Worm (Caenorhabditis elegans) whole organism, L1 larva: ENCODE results near the gene npp-20.

Experiments
- C16A3.4 ChIP-seq: fragments of 150-350 bp; optimal IDR thresholded peaks from 2 replicates; lab custom pipeline; 2014; ENCODE audit warnings: missing biosample characterization, missing genetic modification characterization
- aha-1 ChIP-seq: fragments of 150-350 bp; optimal IDR thresholded peaks from 2 replicates; lab custom pipeline; 2014; ENCODE audit warnings: missing biosample characterization, missing genetic modification characterization
- blmp-1 ChIP-seq: fragments of 150-350 bp; optimal IDR thresholded peaks from 2 replicates; lab custom pipeline; 2014; ENCODE audit warnings: missing biosample characterization, missing genetic modification characterization
- ceh-82 ChIP-seq, 3 experiments: fragments of 150-350 bp in 1 of 3; sonication (generic microtip) in 2 of 3; optimal IDR thresholded peaks; 2 replicates each; lab custom pipeline; 2014 to 2017; ENCODE audit warnings: missing biosample characterization in 3 of 3, missing genetic modification characterization in 3 of 3
- ceh-90 ChIP-seq: sonication (generic microtip); optimal IDR thresholded peaks from 2 replicates; lab custom pipeline; 2016; ENCODE audit warnings: missing genetic modification characterization, missing compliant biosample characterization
- dpl-1 ChIP-seq, 3 experiments: fragments of 150-350 bp in 2 of 3; sonication (generic microtip) in 1 of 3; optimal IDR thresholded peaks; 2 replicates each; lab custom pipeline; 2014 to 2017; ENCODE audit warnings: missing biosample characterization in 3 of 3, missing genetic modification characterization in 3 of 3, missing genetic modification reagents in 3 of 3
- dsc-1 ChIP-seq: sonication (generic microtip); optimal IDR thresholded peaks from 2 replicates; lab custom pipeline; 2016; ENCODE audit warnings: mild to moderate bottlenecking, missing genetic modification characterization, missing compliant biosample characterization
- efl-1 ChIP-seq, 4 experiments: fragments of 150-350 bp; optimal IDR thresholded peaks in 3 of 4; peaks in 1 of 4; 1 replicate in 1 of 4; 2 replicates in 3 of 4; lab custom pipeline; 2014; ENCODE audit warnings: missing biosample characterization in 2 of 4, missing genetic modification characterization in 2 of 4, missing genetic modification reagents in 2 of 4
- egl-13 ChIP-seq: sonication (generic microtip); optimal IDR thresholded peaks from 2 replicates; lab custom pipeline; 2016; ENCODE audit warnings: missing genotype, missing genetic modification reagents, missing genetic modification characterization, missing compliant biosample characterization
- egl-27 ChIP-seq, 2 experiments: fragments of 150-350 bp in 1 of 2; sonication (generic microtip); optimal IDR thresholded peaks; 3 replicates each; lab custom pipeline; 2017 to 2018; ENCODE audit warnings: missing biosample characterization in 2 of 2, missing genetic modification characterization in 2 of 2, missing genetic modification reagents in 2 of 2
- elt-3 ChIP-seq, 6 experiments: fragments of 150-350 bp in 1 of 6; sonication (generic microtip); optimal IDR thresholded peaks; 2 replicates each; lab custom pipeline; 2017 to 2018; ENCODE audit warnings: missing biosample characterization in 6 of 6, missing genetic modification characterization in 6 of 6, inconsistent platforms in 1 of 6
- fkh-4 ChIP-seq: sonication (generic microtip); optimal IDR thresholded peaks from 2 replicates; lab custom pipeline; 2016; ENCODE audit warnings: missing compliant biosample characterization, missing genetic modification characterization, borderline replicate concordance
- fkh-8 ChIP-seq: sonication (generic microtip); optimal IDR thresholded peaks from 2 replicates; lab custom pipeline; 2016; ENCODE audit warnings: mild to moderate bottlenecking, missing genetic modification characterization, missing compliant biosample characterization
- hlh-17 ChIP-seq: fragments of 200-800 bp; sonication (Bioruptor generic); optimal IDR thresholded peaks from 2 replicates; lab custom pipeline; 2018; ENCODE audit warnings: missing genetic modification characterization, mild to moderate bottlenecking, missing compliant biosample characterization, moderate library complexity, borderline replicate concordance
- irx-1 ChIP-seq: sonication (generic microtip); optimal IDR thresholded peaks from 2 replicates; lab custom pipeline; 2016; ENCODE audit warnings: missing genetic modification characterization, missing compliant biosample characterization
- jun-1 ChIP-seq: fragments of 150-350 bp; optimal IDR thresholded peaks from 2 replicates; lab custom pipeline; 2014; ENCODE audit warnings: missing biosample characterization, missing genetic modification reagents, missing genetic modification characterization
- lin-13 ChIP-seq: fragments of 150-350 bp; optimal IDR thresholded peaks from 2 replicates; lab custom pipeline; 2014; ENCODE audit warnings: missing biosample characterization, missing genetic modification reagents, missing genetic modification characterization
- lin-14 ChIP-seq: fragments of 200-800 bp; sonication (Bioruptor generic); optimal IDR thresholded peaks from 2 replicates; lab custom pipeline; 2018; ENCODE audit warnings: mild to moderate bottlenecking, missing genetic modification characterization, moderate library complexity, missing compliant biosample characterization
- lin-15B ChIP-seq: fragments of 150-350 bp; sonication (generic microtip); optimal IDR thresholded peaks from 3 replicates; lab custom pipeline; 2014; ENCODE audit warnings: missing biosample characterization, missing genetic modification characterization
- lin-35 ChIP-seq, 2 experiments: fragments of 150-350 bp; optimal IDR thresholded peaks; 2 replicates each; lab custom pipeline; 2014; ENCODE audit warnings: missing biosample characterization in 2 of 2, missing genetic modification characterization in 2 of 2, missing genetic modification reagents in 2 of 2
- lsy-2 ChIP-seq, 2 experiments: fragments of 150-350 bp; optimal IDR thresholded peaks; 2 replicates each; lab custom pipeline; 2014; ENCODE audit warnings: missing biosample characterization in 2 of 2, missing genetic modification characterization in 2 of 2
- mdl-1 ChIP-seq, 2 experiments: fragments of 150-350 bp; optimal IDR thresholded peaks; 2 replicates each; lab custom pipeline; 2014 to 2017; ENCODE audit warnings: missing biosample characterization in 2 of 2, missing genetic modification characterization in 2 of 2, inconsistent platforms in 1 of 2
- mef-2 ChIP-seq: fragments of 150-350 bp; optimal IDR thresholded peaks from 2 replicates; lab custom pipeline; 2014; ENCODE audit warnings: missing biosample characterization, missing genetic modification characterization
- mep-1 ChIP-seq: fragments of 150-350 bp; optimal IDR thresholded peaks from 2 replicates; lab custom pipeline; 2014; ENCODE audit warnings: missing biosample characterization, missing genetic modification characterization
- nhr-19 ChIP-seq: fragments of 200-800 bp; sonication (Bioruptor generic); conservative IDR thresholded peaks from 2 replicates; pipeline ENCODE4 v1.3.6; 2022; ENCODE audit warnings: missing genetic modification characterization, missing compliant biosample characterization
- nhr-20 ChIP-seq: sonication (generic microtip); optimal IDR thresholded peaks from 2 replicates; lab custom pipeline; 2016; ENCODE audit warnings: mild to moderate bottlenecking, missing genetic modification characterization, missing compliant biosample characterization
- nhr-237 ChIP-seq: fragments of 150-350 bp; optimal IDR thresholded peaks from 2 replicates; lab custom pipeline; 2014; ENCODE audit warnings: missing biosample characterization, missing genetic modification characterization
- nhr-47 ChIP-seq: sonication (generic microtip); optimal IDR thresholded peaks from 2 replicates; lab custom pipeline; 2016; ENCODE audit warnings: mild to moderate bottlenecking, missing genetic modification characterization, moderate library complexity, missing compliant biosample characterization
- nhr-71 ChIP-seq: sonication (generic microtip); optimal IDR thresholded peaks from 2 replicates; lab custom pipeline; 2016; ENCODE audit warnings: mild to moderate bottlenecking, missing genetic modification characterization, moderate library complexity, missing compliant biosample characterization
- nhr-85 ChIP-seq: sonication (generic microtip); peaks from one replicate; lab custom pipeline; 2016; ENCODE audit warnings: missing genetic modification characterization, inconsistent platforms, missing compliant biosample characterization
- nhr-90 ChIP-seq: sonication (generic microtip); optimal IDR thresholded peaks from 2 replicates; lab custom pipeline; 2016; ENCODE audit warnings: mild to moderate bottlenecking, missing genetic modification characterization, missing compliant biosample characterization; ENCODE audit not compliant: poor library complexity
- pag-3 ChIP-seq: sonication (generic microtip); optimal IDR thresholded peaks from 2 replicates; lab custom pipeline; 2017; ENCODE audit warnings: missing genetic modification characterization, mild to moderate bottlenecking, missing compliant biosample characterization, antibody characterized with exemption, borderline replicate concordance; ENCODE audit not compliant: insufficient read depth
- pax-3 ChIP-seq: fragments of 200-800 bp; sonication (Bioruptor generic); optimal IDR thresholded peaks from 2 replicates; lab custom pipeline; 2018; ENCODE audit warnings: mild to moderate bottlenecking, missing genetic modification characterization, moderate library complexity, missing compliant biosample characterization
- skn-1 ChIP-seq: fragments of 150-350 bp; optimal IDR thresholded peaks from 2 replicates; lab custom pipeline; 2014; ENCODE audit warnings: missing biosample characterization, missing genetic modification characterization
- snu-23 ChIP-seq: sonication (generic microtip); optimal IDR thresholded peaks from 2 replicates; lab custom pipeline; 2016; ENCODE audit warnings: missing genetic modification characterization, missing compliant biosample characterization
- sox-4 ChIP-seq: sonication (generic microtip); optimal IDR thresholded peaks from 2 replicates; lab custom pipeline; 2016; ENCODE audit warnings: missing genetic modification characterization, missing compliant biosample characterization
- swsn-7 ChIP-seq: sonication (generic microtip); optimal IDR thresholded peaks from 2 replicates; lab custom pipeline; 2016; ENCODE audit warnings: missing genetic modification characterization, missing compliant biosample characterization
- tbx-2 ChIP-seq: sonication (generic microtip); optimal IDR thresholded peaks from 2 replicates; lab custom pipeline; 2016; ENCODE audit warnings: missing genetic modification characterization, missing compliant biosample characterization
- unc-62 ChIP-seq: fragments of 150-350 bp; optimal IDR thresholded peaks from 2 replicates; lab custom pipeline; 2014; ENCODE audit warnings: missing biosample characterization, missing genetic modification reagents, missing genetic modification characterization
- unc-86 ChIP-seq: sonication (generic microtip); optimal IDR thresholded peaks from 2 replicates; lab custom pipeline; 2016; ENCODE audit warnings: missing genetic modification characterization, missing compliant biosample characterization
- vab-15 ChIP-seq: sonication (generic microtip); optimal IDR thresholded peaks from 2 replicates; lab custom pipeline; 2017; ENCODE audit warnings: missing genotype, mild to moderate bottlenecking, missing genetic modification characterization, missing compliant biosample characterization
- xbp-1 ChIP-seq: sonication (generic microtip); optimal IDR thresholded peaks from 2 replicates; lab custom pipeline; 2016; ENCODE audit warnings: missing genetic modification characterization, missing compliant biosample characterization
- zag-1 ChIP-seq: fragments of 150-350 bp; optimal IDR thresholded peaks from 2 replicates; lab custom pipeline; 2014; ENCODE audit warnings: missing biosample characterization, missing genetic modification characterization
- ztf-4 ChIP-seq: fragments of 150-350 bp; optimal IDR thresholded peaks from 2 replicates; lab custom pipeline; 2014; ENCODE audit warnings: missing biosample characterization, missing genetic modification characterization

The npp-20 gene

DNA sequence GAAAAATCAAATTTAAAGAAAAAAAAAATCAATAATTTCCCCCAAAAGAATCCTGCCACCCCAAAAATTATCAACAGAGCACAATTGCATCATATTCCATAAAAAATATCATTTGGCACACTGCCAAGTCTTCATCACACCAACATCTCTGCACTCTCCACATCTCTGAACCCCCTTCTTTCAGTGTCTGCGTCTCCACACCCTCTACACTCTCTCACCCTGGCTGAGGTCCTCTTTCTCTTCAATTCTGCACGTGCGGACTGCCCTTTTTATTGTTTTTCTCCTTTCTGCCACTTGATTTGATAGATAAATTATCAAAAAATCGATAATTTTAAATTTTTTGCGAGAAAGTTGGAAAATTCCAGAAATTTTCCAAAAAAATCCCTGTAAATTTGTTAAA, 1.6 kb upstream of the npp-20 start, which contains the start of gene hxk-3:
TSS of gene hxk-3 (plus strand) at position 179 of the 400 bp plus-strand sequence.
- TF ChIP-seq ceh-82 (tag; optimal IDR thresholded peaks at IDR 0.05; lab: Kevin White, UChicago) (peak in 1 of 3 experiments; percentile 44), skn-1 (tag; lab: Kevin White, UChicago) (peak; percentile 21), egl-27 (tag; optimal IDR thresholded peaks at IDR 0.05; lab: Kevin White, UChicago) (no peak), nhr-85 (tag; lab: Kevin White, UChicago) (peak; percentile 92), sox-4 (tag; lab: Kevin White, UChicago) (no peak), mdl-1 (tag; optimal IDR thresholded peaks at IDR 0.05; lab: Kevin White, UChicago) (peak in 1 of 2 experiments; percentile 94), C16A3.4 (tag; lab: Kevin White, UChicago) (no peak), pag-3 (tag; lab: Kevin White, UChicago) (peak; percentile 15), nhr-47 (tag; lab: Kevin White, UChicago) (peak; percentile 76), nhr-71 (peak; percentile 87), irx-1 (tag; lab: Kevin White, UChicago) (peak; percentile 42), pax-3 (peak; percentile 47), jun-1 (no peak), dsc-1 (tag; lab: Kevin White, UChicago) (peak; percentile 69), unc-86 (peak; percentile 49), lsy-2 (tag; optimal IDR thresholded peaks at IDR 0.05; lab: Kevin White, UChicago) (peak; percentile 65 to 78), lin-15B (peak; percentile 31), fkh-8 (tag; lab: Kevin White, UChicago) (peak; percentile 21), nhr-237 (tag; lab: Kevin White, UChicago) (peak; percentile 26), elt-3 (tag; optimal IDR thresholded peaks at IDR 0.05; lab: Kevin White, UChicago) (peak in 1 of 6 experiments; percentile 54), dpl-1 (GFP tag; optimal IDR thresholded peaks at IDR 0.05; lab: Kevin White, UChicago) (peak; percentile 18 to 56 (median 51)), ztf-4 (tag; lab: Kevin White, UChicago) (peak; percentile 14), snu-23 (peak; percentile 83), swsn-7 (tag; lab: Kevin White, UChicago) (peak; percentile 75), mep-1 (tag; lab: Kevin White, UChicago) (peak; percentile 82), aha-1 (tag; lab: Kevin White, UChicago) (no peak), nhr-90 (tag; lab: Kevin White, UChicago) (peak; percentile 63), lin-13 (GFP tag; lab: Kevin White, UChicago) (peak; percentile 49), mef-2 (tag; lab: Kevin White, UChicago) (no peak), nhr-20 (tag; lab: Kevin White, UChicago) (peak; percentile 69), efl-1 (optimal IDR thresholded peaks at IDR 0.05; lab: Kevin White, UChicago) (peak; percentile 66 to 71), efl-1 (GFP tag; optimal IDR thresholded peaks at IDR 0.05 in 1 of 2; lab: Kevin White, UChicago) (peak; percentile 50 to 85), blmp-1 (tag; lab: Kevin White, UChicago) (peak; percentile 34), zag-1 (tag; lab: Kevin White, UChicago) (no peak), egl-13 (tag; lab: Kevin White, UChicago) (peak; percentile 54), lin-35 (GFP tag; optimal IDR thresholded peaks at IDR 0.05; lab: Kevin White, UChicago) (peak; percentile 39 to 68), unc-62 (GFP tag; lab: Kevin White, UChicago) (no peak), xbp-1 (tag; lab: Kevin White, UChicago) (peak; percentile 65), lin-14 (peak; percentile 87), vab-15 (tag; lab: Kevin White, UChicago) (no peak), nhr-19 (GFP tag; lab: Robert Waterston, UW) (peak; percentile 68), tbx-2 (tag; lab: Kevin White, UChicago) (peak; percentile 60)

DNA sequence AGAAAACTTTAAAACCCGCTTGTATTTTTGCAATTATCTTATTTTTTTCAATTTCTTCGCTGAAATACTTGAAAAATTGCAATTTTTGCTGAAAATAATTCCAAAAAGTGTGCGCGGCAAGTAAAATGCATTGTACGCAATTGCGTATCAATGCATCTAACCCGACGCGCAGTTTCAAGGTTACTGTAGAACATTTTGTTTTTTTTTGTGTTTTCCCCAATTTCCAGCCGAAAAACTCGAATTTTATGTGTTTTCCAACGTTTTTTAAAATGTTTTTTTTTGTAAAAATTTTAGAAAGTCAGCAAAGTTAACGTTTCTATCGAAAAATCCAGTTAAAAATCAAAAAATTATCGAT, 834 bp upstream of the npp-20 start:
- no peak for TF ChIP-seq ztf-4 (tag; lab: Kevin White, UChicago)
- no peak for TF ChIP-seq hlh-17 (GFP tag; lab: Kevin White, UChicago)
- no peak for TF ChIP-seq unc-62 (GFP tag; lab: Kevin White, UChicago)
- peak in 1 of 2 experiments; percentile 3 for TF ChIP-seq efl-1 (optimal IDR thresholded peaks at IDR 0.05; lab: Kevin White, UChicago)
- no peak for TF ChIP-seq efl-1 (GFP tag; optimal IDR thresholded peaks at IDR 0.05 in 1 of 2; lab: Kevin White, UChicago)
- no peak for TF ChIP-seq snu-23
- TF ChIP-seq egl-27 (tag; optimal IDR thresholded peaks at IDR 0.05; lab: Kevin White, UChicago), result no peak
- peak in 1 of 2 experiments; percentile 25 for TF ChIP-seq lsy-2 (tag; optimal IDR thresholded peaks at IDR 0.05; lab: Kevin White, UChicago)
- TF ChIP-seq ceh-90, result no peak
- no peak for TF ChIP-seq fkh-4
